Worm (Caenorhabditis elegans) whole organism, L1 larva: ENCODE data around the gene gst-30.

Experiments used
- C04F5.9 ChIP-seq: sonication (generic microtip); optimal IDR thresholded peaks from 2 replicates; lab custom pipeline; 2016; ENCODE audit warnings: missing genetic modification characterization, missing compliant biosample characterization
- C16A3.4 ChIP-seq: fragments of 150-350 bp; optimal IDR thresholded peaks from 2 replicates; lab custom pipeline; 2014; ENCODE audit warnings: missing biosample characterization, missing genetic modification characterization
- alr-1 ChIP-seq: fragments of 200-800 bp; sonication (Bioruptor generic); optimal IDR thresholded peaks from 2 replicates; lab custom pipeline; 2018; ENCODE audit warnings: borderline replicate concordance, mild to moderate bottlenecking, missing genetic modification characterization, missing compliant biosample characterization
- aly-2 ChIP-seq: fragments of 150-350 bp; optimal IDR thresholded peaks from 2 replicates; lab custom pipeline; 2014; ENCODE audit warnings: missing biosample characterization, missing genetic modification characterization
- ceh-8 ChIP-seq: fragments of 200-800 bp; sonication (Bioruptor generic); optimal IDR thresholded peaks from 2 replicates; lab custom pipeline; 2018; ENCODE audit warnings: mild to moderate bottlenecking, missing genetic modification characterization, moderate library complexity, missing compliant biosample characterization
- ceh-82 ChIP-seq, 3 experiments: fragments of 150-350 bp in 1 of 3; sonication (generic microtip) in 2 of 3; optimal IDR thresholded peaks; 2 replicates each; lab custom pipeline; 2014 to 2017; ENCODE audit warnings: missing biosample characterization in 3 of 3, missing genetic modification characterization in 3 of 3
- ceh-88 ChIP-seq: fragments of 200-800 bp; sonication (Bioruptor generic); IDR thresholded peaks from 2 replicates; pipeline ENCODE4 v1.3.6; 2022; ENCODE audit warnings: missing genetic modification characterization, missing compliant biosample characterization
- ceh-90 ChIP-seq: sonication (generic microtip); optimal IDR thresholded peaks from 2 replicates; lab custom pipeline; 2016; ENCODE audit warnings: missing genetic modification characterization, missing compliant biosample characterization
- ces-1 ChIP-seq: fragments of 150-350 bp; optimal IDR thresholded peaks from 2 replicates; lab custom pipeline; 2014; ENCODE audit warnings: missing biosample characterization, missing genetic modification reagents, missing genetic modification characterization
- dpl-1 ChIP-seq, 3 experiments: fragments of 150-350 bp in 2 of 3; sonication (generic microtip) in 1 of 3; optimal IDR thresholded peaks; 2 replicates each; lab custom pipeline; 2014 to 2017; ENCODE audit warnings: missing biosample characterization in 3 of 3, missing genetic modification characterization in 3 of 3, missing genetic modification reagents in 3 of 3
- dsc-1 ChIP-seq: sonication (generic microtip); optimal IDR thresholded peaks from 2 replicates; lab custom pipeline; 2016; ENCODE audit warnings: mild to moderate bottlenecking, missing genetic modification characterization, missing compliant biosample characterization
- efl-1 ChIP-seq, 4 experiments: fragments of 150-350 bp; optimal IDR thresholded peaks in 3 of 4; peaks in 1 of 4; 1 replicate in 1 of 4; 2 replicates in 3 of 4; lab custom pipeline; 2014; ENCODE audit warnings: missing biosample characterization in 2 of 4, missing genetic modification characterization in 2 of 4, missing genetic modification reagents in 2 of 4
- egl-27 ChIP-seq, 2 experiments: fragments of 150-350 bp in 1 of 2; sonication (generic microtip); optimal IDR thresholded peaks; 3 replicates each; lab custom pipeline; 2017 to 2018; ENCODE audit warnings: missing biosample characterization in 2 of 2, missing genetic modification characterization in 2 of 2, missing genetic modification reagents in 2 of 2
- elt-2 ChIP-seq: sonication (generic microtip); optimal IDR thresholded peaks from 2 replicates; lab custom pipeline; 2016; ENCODE audit warnings: missing genetic modification characterization, mild to moderate bottlenecking, inconsistent platforms, missing compliant biosample characterization, missing genetic modification reagents
- elt-3 ChIP-seq, 6 experiments: fragments of 150-350 bp in 1 of 6; sonication (generic microtip); optimal IDR thresholded peaks; 2 replicates each; lab custom pipeline; 2017 to 2018; ENCODE audit warnings: missing biosample characterization in 6 of 6, missing genetic modification characterization in 6 of 6, inconsistent platforms in 1 of 6
- ets-5 ChIP-seq: fragments of 200-800 bp; sonication (Bioruptor generic); IDR thresholded peaks from 2 replicates; pipeline ENCODE4 v1.3.6; 2022; ENCODE audit warnings: missing genetic modification characterization, missing compliant biosample characterization
- fkh-4 ChIP-seq: sonication (generic microtip); optimal IDR thresholded peaks from 2 replicates; lab custom pipeline; 2016; ENCODE audit warnings: missing compliant biosample characterization, missing genetic modification characterization, borderline replicate concordance
- fkh-8 ChIP-seq: sonication (generic microtip); optimal IDR thresholded peaks from 2 replicates; lab custom pipeline; 2016; ENCODE audit warnings: mild to moderate bottlenecking, missing genetic modification characterization, missing compliant biosample characterization
- grh-1 ChIP-seq: fragments of 200-800 bp; sonication (Bioruptor generic); IDR thresholded peaks from 2 replicates; pipeline ENCODE4 v1.3.6; 2022; ENCODE audit warnings: missing genetic modification reagents, missing genetic modification characterization, missing compliant biosample characterization
- hlh-17 ChIP-seq: fragments of 200-800 bp; sonication (Bioruptor generic); optimal IDR thresholded peaks from 2 replicates; lab custom pipeline; 2018; ENCODE audit warnings: missing genetic modification characterization, mild to moderate bottlenecking, missing compliant biosample characterization, moderate library complexity, borderline replicate concordance
- hlh-4 ChIP-seq: sonication (generic microtip); optimal IDR thresholded peaks from 2 replicates; lab custom pipeline; 2016; ENCODE audit warnings: mild to moderate bottlenecking, missing genetic modification characterization, missing compliant biosample characterization
- hpl-2 ChIP-seq: fragments of 150-350 bp; optimal IDR thresholded peaks from 2 replicates; lab custom pipeline; 2014; ENCODE audit warnings: missing biosample characterization, missing genetic modification reagents, missing genetic modification characterization
- irx-1 ChIP-seq: sonication (generic microtip); optimal IDR thresholded peaks from 2 replicates; lab custom pipeline; 2016; ENCODE audit warnings: missing genetic modification characterization, missing compliant biosample characterization
- jun-1 ChIP-seq: fragments of 150-350 bp; optimal IDR thresholded peaks from 2 replicates; lab custom pipeline; 2014; ENCODE audit warnings: missing biosample characterization, missing genetic modification reagents, missing genetic modification characterization
- lin-13 ChIP-seq: fragments of 150-350 bp; optimal IDR thresholded peaks from 2 replicates; lab custom pipeline; 2014; ENCODE audit warnings: missing biosample characterization, missing genetic modification reagents, missing genetic modification characterization
- lin-14 ChIP-seq: fragments of 200-800 bp; sonication (Bioruptor generic); optimal IDR thresholded peaks from 2 replicates; lab custom pipeline; 2018; ENCODE audit warnings: mild to moderate bottlenecking, missing genetic modification characterization, moderate library complexity, missing compliant biosample characterization
- lin-15B ChIP-seq: fragments of 150-350 bp; sonication (generic microtip); optimal IDR thresholded peaks from 3 replicates; lab custom pipeline; 2014; ENCODE audit warnings: missing biosample characterization, missing genetic modification characterization
- lin-39 ChIP-seq: fragments of 150-350 bp; optimal IDR thresholded peaks from 2 replicates; lab custom pipeline; 2014; ENCODE audit warnings: missing biosample characterization, missing genetic modification reagents, missing genetic modification characterization
- mab-9 ChIP-seq: fragments of 200-800 bp; sonication (Bioruptor generic); IDR thresholded peaks from 2 replicates; pipeline ENCODE4 v1.3.6; 2022; ENCODE audit warnings: missing genetic modification reagents, missing genetic modification characterization, missing compliant biosample characterization
- mdl-1 ChIP-seq, 2 experiments: fragments of 150-350 bp; optimal IDR thresholded peaks; 2 replicates each; lab custom pipeline; 2014 to 2017; ENCODE audit warnings: missing biosample characterization in 2 of 2, missing genetic modification characterization in 2 of 2, inconsistent platforms in 1 of 2
- mef-2 ChIP-seq: fragments of 150-350 bp; optimal IDR thresholded peaks from 2 replicates; lab custom pipeline; 2014; ENCODE audit warnings: missing biosample characterization, missing genetic modification characterization
- mep-1 ChIP-seq: fragments of 150-350 bp; optimal IDR thresholded peaks from 2 replicates; lab custom pipeline; 2014; ENCODE audit warnings: missing biosample characterization, missing genetic modification characterization
- nhr-11 ChIP-seq: fragments of 150-350 bp; optimal IDR thresholded peaks from 2 replicates; lab custom pipeline; 2014; ENCODE audit warnings: missing biosample characterization, missing genetic modification characterization
- nhr-19 ChIP-seq: fragments of 200-800 bp; sonication (Bioruptor generic); conservative IDR thresholded peaks from 2 replicates; pipeline ENCODE4 v1.3.6; 2022; ENCODE audit warnings: missing genetic modification characterization, missing compliant biosample characterization
- nhr-237 ChIP-seq: fragments of 150-350 bp; optimal IDR thresholded peaks from 2 replicates; lab custom pipeline; 2014; ENCODE audit warnings: missing biosample characterization, missing genetic modification characterization
- nhr-47 ChIP-seq: sonication (generic microtip); optimal IDR thresholded peaks from 2 replicates; lab custom pipeline; 2016; ENCODE audit warnings: mild to moderate bottlenecking, missing genetic modification characterization, moderate library complexity, missing compliant biosample characterization
- nhr-71 ChIP-seq: sonication (generic microtip); optimal IDR thresholded peaks from 2 replicates; lab custom pipeline; 2016; ENCODE audit warnings: mild to moderate bottlenecking, missing genetic modification characterization, moderate library complexity, missing compliant biosample characterization
- nhr-84 ChIP-seq: sonication (generic microtip); optimal IDR thresholded peaks from 2 replicates; lab custom pipeline; 2017; ENCODE audit warnings: missing biosample characterization, missing genetic modification characterization
- nhr-85 ChIP-seq: sonication (generic microtip); peaks from one replicate; lab custom pipeline; 2016; ENCODE audit warnings: missing genetic modification characterization, inconsistent platforms, missing compliant biosample characterization
- pax-3 ChIP-seq: fragments of 200-800 bp; sonication (Bioruptor generic); optimal IDR thresholded peaks from 2 replicates; lab custom pipeline; 2018; ENCODE audit warnings: mild to moderate bottlenecking, missing genetic modification characterization, moderate library complexity, missing compliant biosample characterization
- pqm-1 ChIP-seq: sonication (generic microtip); optimal IDR thresholded peaks from 3 replicates; lab custom pipeline; 2017; ENCODE audit warnings: missing biosample characterization, missing genetic modification characterization
- rnt-1 ChIP-seq: sonication (generic microtip); optimal IDR thresholded peaks from 2 replicates; lab custom pipeline; 2016; ENCODE audit warnings: mild to moderate bottlenecking, missing genetic modification characterization, moderate library complexity, missing compliant biosample characterization
- skn-1 ChIP-seq: fragments of 150-350 bp; optimal IDR thresholded peaks from 2 replicates; lab custom pipeline; 2014; ENCODE audit warnings: missing biosample characterization, missing genetic modification characterization
- snpc-4 ChIP-seq: fragments of 150-350 bp; optimal IDR thresholded peaks from 2 replicates; lab custom pipeline; 2014; ENCODE audit warnings: missing biosample characterization, missing genetic modification characterization
- sox-4 ChIP-seq: sonication (generic microtip); optimal IDR thresholded peaks from 2 replicates; lab custom pipeline; 2016; ENCODE audit warnings: missing genetic modification characterization, missing compliant biosample characterization
- swsn-7 ChIP-seq: sonication (generic microtip); optimal IDR thresholded peaks from 2 replicates; lab custom pipeline; 2016; ENCODE audit warnings: missing genetic modification characterization, missing compliant biosample characterization
- tbx-2 ChIP-seq: sonication (generic microtip); optimal IDR thresholded peaks from 2 replicates; lab custom pipeline; 2016; ENCODE audit warnings: missing genetic modification characterization, missing compliant biosample characterization
- unc-130 ChIP-seq: fragments of 150-350 bp; optimal IDR thresholded peaks from 2 replicates; lab custom pipeline; 2017; ENCODE audit warnings: missing biosample characterization, missing genetic modification characterization, inconsistent platforms
- unc-98 ChIP-seq: fragments of 200-800 bp; sonication (Bioruptor generic); IDR thresholded peaks from 2 replicates; pipeline ENCODE4 v1.3.6; 2022; ENCODE audit warnings: missing genetic modification characterization, missing compliant biosample characterization
- vab-15 ChIP-seq: sonication (generic microtip); optimal IDR thresholded peaks from 2 replicates; lab custom pipeline; 2017; ENCODE audit warnings: missing genotype, mild to moderate bottlenecking, missing genetic modification characterization, missing compliant biosample characterization
- xbp-1 ChIP-seq: sonication (generic microtip); optimal IDR thresholded peaks from 2 replicates; lab custom pipeline; 2016; ENCODE audit warnings: missing genetic modification characterization, missing compliant biosample characterization
- zag-1 ChIP-seq: fragments of 150-350 bp; optimal IDR thresholded peaks from 2 replicates; lab custom pipeline; 2014; ENCODE audit warnings: missing biosample characterization, missing genetic modification characterization
- ztf-4 ChIP-seq: fragments of 150-350 bp; optimal IDR thresholded peaks from 2 replicates; lab custom pipeline; 2014; ENCODE audit warnings: missing biosample characterization, missing genetic modification characterization

gst-30 gene

ce11 chrII:4904277-4904676, 30.6 kb downstream of the gst-30 start (continued):
- no peak for TF ChIP-seq ces-1 (GFP tag; lab: Kevin White, UChicago)
- TF ChIP-seq ets-5: no peak
- no peak for TF ChIP-seq pax-3 (tag; lab: Kevin White, UChicago)
- no peak for TF ChIP-seq hpl-2 (GFP tag; lab: Kevin White, UChicago)
- TF ChIP-seq lin-39 (tag; lab: Kevin White, UChicago): no peak
- no peak for TF ChIP-seq unc-130 (tag; lab: Kevin White, UChicago)
- TF ChIP-seq vab-15: no peak
- TF ChIP-seq mep-1 (tag; lab: Kevin White, UChicago): peak; percentile 85
- TF ChIP-seq skn-1 (tag; lab: Kevin White, UChicago): peak; percentile 85
- no peak for TF ChIP-seq ceh-8 (GFP tag; lab: Kevin White, UChicago)
- no peak for TF ChIP-seq unc-98 (GFP tag; lab: Robert Waterston, UW)
- TF ChIP-seq lin-14: peak; percentile 87
- TF ChIP-seq xbp-1 (tag; lab: Kevin White, UChicago): peak; percentile 65
- no peak for TF ChIP-seq grh-1 (GFP tag; lab: Robert Waterston, UW)
- TF ChIP-seq tbx-2 (tag; lab: Kevin White, UChicago): peak; percentile 67
- no peak for TF ChIP-seq pqm-1 (tag; lab: Kevin White, UChicago)
- TF ChIP-seq ceh-82 (tag; optimal IDR thresholded peaks at IDR 0.05; lab: Kevin White, UChicago): peak; percentile 30 to 61 (median 42)
- no peak for TF ChIP-seq nhr-237
- TF ChIP-seq hlh-4 (tag; lab: Kevin White, UChicago): no peak
- TF ChIP-seq nhr-19 (GFP tag; lab: Robert Waterston, UW): peak; percentile 61
- peak; percentile 32 for TF ChIP-seq ztf-4 (tag; lab: Kevin White, UChicago)
- peak; percentile 38 to 74 (median 70) for TF ChIP-seq dpl-1 (GFP tag; optimal IDR thresholded peaks at IDR 0.05; lab: Kevin White, UChicago)
- TF ChIP-seq ceh-88 (GFP tag; lab: Robert Waterston, UW): no peak
- TF ChIP-seq C16A3.4 (tag; lab: Kevin White, UChicago): peak; percentile 51
- peak in 1 of 2 experiments; percentile 77 for TF ChIP-seq mdl-1 (tag; optimal IDR thresholded peaks at IDR 0.05; lab: Kevin White, UChicago)
- TF ChIP-seq nhr-85 (tag; lab: Kevin White, UChicago): no peak
- TF ChIP-seq elt-3 (tag; optimal IDR thresholded peaks at IDR 0.05; lab: Kevin White, UChicago): peak in 1 of 6 experiments; percentile 24
- TF ChIP-seq mef-2 (tag; lab: Kevin White, UChicago): no peak
- peak; percentile 34 for TF ChIP-seq lin-13
- TF ChIP-seq fkh-8: peak; percentile 65
- TF ChIP-seq nhr-11 (tag; lab: Kevin White, UChicago): no peak
- TF ChIP-seq dsc-1 (tag; lab: Kevin White, UChicago): peak; percentile 56
- no peak for TF ChIP-seq zag-1
- peak; percentile 60 for TF ChIP-seq swsn-7 (tag; lab: Kevin White, UChicago)
- TF ChIP-seq egl-27 (tag; optimal IDR thresholded peaks at IDR 0.05; lab: Kevin White, UChicago): no peak
- no peak for TF ChIP-seq nhr-84 (tag; lab: Kevin White, UChicago)
- no peak for TF ChIP-seq alr-1 (tag; lab: Kevin White, UChicago)
- no peak for TF ChIP-seq sox-4 (tag; lab: Kevin White, UChicago)
- peak; percentile 87 for TF ChIP-seq rnt-1 (tag; lab: Kevin White, UChicago)
- peak; percentile 56 for TF ChIP-seq jun-1 (tag; lab: Kevin White, UChicago)
- no peak for TF ChIP-seq hlh-17
- no peak for TF ChIP-seq fkh-4 (tag; lab: Kevin White, UChicago)
- no peak for TF ChIP-seq aly-2
- peak; percentile 23 for TF ChIP-seq elt-2
- TF ChIP-seq efl-1 (optimal IDR thresholded peaks at IDR 0.05; lab: Kevin White, UChicago): peak; percentile 80 to 89
- TF ChIP-seq efl-1 (GFP tag; optimal IDR thresholded peaks at IDR 0.05 in 1 of 2; lab: Kevin White, UChicago): peak; percentile 66 to 95
- no peak for TF ChIP-seq C04F5.9 (tag; lab: Kevin White, UChicago)
- TF ChIP-seq nhr-71 (tag; lab: Kevin White, UChicago): peak; percentile 80
- no peak for TF ChIP-seq mab-9 (GFP tag; lab: Robert Waterston, UW)
- TF ChIP-seq irx-1 (tag; lab: Kevin White, UChicago): no peak
- peak; percentile 34 for TF ChIP-seq lin-15B (tag; lab: Kevin White, UChicago)
- peak; percentile 68 for TF ChIP-seq nhr-47 (tag; lab: Kevin White, UChicago)
- TF ChIP-seq snpc-4 (tag; lab: Kevin White, UChicago): peak; percentile 39
- no peak for TF ChIP-seq ceh-90 (tag; lab: Kevin White, UChicago)
